Comparison of ENCODE assay signal across 1 fruit fly cellular context in genomic region chr2L:20084068-20084651, dm6.
TF ChIP-seq lines count a peak whose summit lies in the region.

No protein-coding gene starts in this region.

TF ChIP-seq in whole organism, embryonic, 481 proteins besides CTCF, POLR2A, EP300 and RAD21 (continued from another document):
- TF ChIP-seq wdn (GFP tag; IDR thresholded peaks at IDR 0.05; lab: Robert Waterston, UW) (no peak), BtbVII (GFP tag; optimal IDR thresholded peaks at IDR 0.05; lab: Kevin White, UChicago) (no peak), CG31365 (tag; optimal IDR thresholded peaks at IDR 0.05; lab: Kevin White, UChicago) (no peak), abd-A (tag; optimal IDR thresholded peaks at IDR 0.05; lab: Kevin White, UChicago) (no peak), rib (GFP tag; IDR thresholded peaks at IDR 0.05; lab: Robert Waterston, UW) (no peak), CG42726 (GFP tag; IDR thresholded peaks at IDR 0.05; lab: Robert Waterston, UW; ENCODE audit: partially characterized antibody) (no peak), CG17359 (tag; optimal IDR thresholded peaks at IDR 0.05; lab: Kevin White, UChicago) (no peak), Deaf1 (tag; optimal IDR thresholded peaks at IDR 0.05; lab: Kevin White, UChicago) (no peak), CG18262 (tag; optimal IDR thresholded peaks at IDR 0.05; lab: Kevin White, UChicago) (no peak), hth (optimal IDR thresholded peaks at IDR 0.05; lab: Kevin White, UChicago) (no peak), Mes4 (GFP tag; optimal IDR thresholded peaks at IDR 0.05; lab: Kevin White, UChicago) (no peak), zen2 (GFP tag; IDR thresholded peaks at IDR 0.05; lab: Robert Waterston, UW; ENCODE audit: partially characterized antibody) (no peak), nau (GFP tag; optimal IDR thresholded peaks at IDR 0.05; lab: Kevin White, UChicago) (no peak), CG8924 (tag; optimal IDR thresholded peaks at IDR 0.05; lab: Kevin White, UChicago) (no peak), CG14965 (GFP tag; optimal IDR thresholded peaks at IDR 0.05; lab: Kevin White, UChicago; ENCODE audit: borderline replicate concordance) (no peak), dan (GFP tag; IDR thresholded peaks at IDR 0.05; lab: Robert Waterston, UW) (no peak), CG15269 (tag; optimal IDR thresholded peaks at IDR 0.05; lab: Kevin White, UChicago) (no peak), CG34422 (GFP tag; IDR thresholded peaks at IDR 0.05; lab: Robert Waterston, UW) (no peak), shn (GFP tag; optimal IDR thresholded peaks at IDR 0.05; lab: Kevin White, UChicago) (no peak), Dbx (GFP tag; IDR thresholded peaks at IDR 0.05; lab: Robert Waterston, UW) (0 out of 3 replicates have a peak, but pooled peaks have one; percentile 12), lola (GFP tag; optimal IDR thresholded peaks at IDR 0.05; lab: Kevin White, UChicago) (no peak), CG16863 (GFP tag; optimal IDR thresholded peaks at IDR 0.05; lab: Kevin White, UChicago) (no peak), Dp (GFP tag; optimal IDR thresholded peaks at IDR 0.05; lab: Kevin White, UChicago) (no peak), E2f1 (GFP tag; IDR thresholded peaks at IDR 0.05; lab: Robert Waterston, UW) (no peak), tup (GFP tag; optimal IDR thresholded peaks at IDR 0.05; lab: Kevin White, UChicago) (no peak), Ssrp (tag; optimal IDR thresholded peaks at IDR 0.05; lab: Kevin White, UChicago) (no peak), hbn (GFP tag; IDR thresholded peaks at IDR 0.05; lab: Robert Waterston, UW; ENCODE audit: partially characterized antibody) (no peak), Dref (GFP tag; IDR thresholded peaks at IDR 0.05; lab: Robert Waterston, UW) (no peak), Oli (tag; optimal IDR thresholded peaks at IDR 0.05; lab: Kevin White, UChicago) (no peak), CG6765 (GFP tag; optimal IDR thresholded peaks at IDR 0.05; lab: Kevin White, UChicago) (no peak), Fer3 (tag; optimal IDR thresholded peaks at IDR 0.05; lab: Kevin White, UChicago) (no peak), Meics (GFP tag; optimal IDR thresholded peaks at IDR 0.05; lab: Kevin White, UChicago) (peak; percentile 66), CG10431 (GFP tag; optimal IDR thresholded peaks at IDR 0.05; lab: Kevin White, UChicago) (no peak), Dip3 (GFP tag; optimal IDR thresholded peaks at IDR 0.05; lab: Kevin White, UChicago) (no peak), CG6791 (GFP tag; IDR thresholded peaks at IDR 0.05; lab: Robert Waterston, UW; ENCODE audit: partially characterized antibody) (no peak), vfl (GFP tag; optimal IDR thresholded peaks at IDR 0.05; lab: Kevin White, UChicago) (no peak), CG14014 (GFP tag; IDR thresholded peaks at IDR 0.05; lab: Robert Waterston, UW) (0 out of 2 replicates have a peak, but pooled peaks have one; percentile 7), CG11696 (GFP tag; IDR thresholded peaks at IDR 0.05; lab: Robert Waterston, UW) (no peak), CkIIα-i1 (GFP tag; IDR thresholded peaks at IDR 0.05; lab: Robert Waterston, UW) (no peak), CG4617 (GFP tag; optimal IDR thresholded peaks at IDR 0.05; lab: Kevin White, UChicago; ENCODE audit: borderline replicate concordance) (no peak), gt (GFP tag; IDR thresholded peaks at IDR 0.05; lab: Robert Waterston, UW) (no peak), Optix (GFP tag; IDR thresholded peaks at IDR 0.05; lab: Robert Waterston, UW) (0 out of 3 replicates have a peak, but pooled peaks have one; percentile 14), CG31224 (GFP tag; IDR thresholded peaks at IDR 0.05; lab: Robert Waterston, UW) (no peak), ind (GFP tag; optimal IDR thresholded peaks at IDR 0.05; lab: Kevin White, UChicago) (no peak), dati (GFP tag; IDR thresholded peaks at IDR 0.05; lab: Robert Waterston, UW) (no peak), CG12236 (GFP tag; optimal IDR thresholded peaks at IDR 0.05; lab: Kevin White, UChicago) (no peak), HHEX (GFP tag; optimal IDR thresholded peaks at IDR 0.05; lab: Kevin White, UChicago) (no peak), Jarid2 (GFP tag; optimal IDR thresholded peaks at IDR 0.05; lab: Kevin White, UChicago) (no peak), CrebB (tag; optimal IDR thresholded peaks at IDR 0.05; lab: Kevin White, UChicago) (no peak), pan (optimal IDR thresholded peaks at IDR 0.05; lab: Kevin White, UChicago) (no peak), pan (GFP tag; optimal IDR thresholded peaks at IDR 0.05 in 1 of 2, IDR thresholded peaks at IDR 0.05 in 1 of 2) (no peak), disco-r (GFP tag; optimal IDR thresholded peaks at IDR 0.05; lab: Kevin White, UChicago) (no peak), gem (tag; optimal IDR thresholded peaks at IDR 0.05; lab: Kevin White, UChicago) (no peak), tgo (GFP tag; IDR thresholded peaks at IDR 0.05; lab: Robert Waterston, UW) (no peak)
TF ChIP-seq in whole organism, embryonic: peak in this region for 14.
